Worm (Caenorhabditis elegans) whole organism, late embryonic: ENCODE measurements around the gene cft-1.

ENCODE experiments used
- fkh-10 ChIP-seq: fragments of 150-350 bp; optimal IDR thresholded peaks from 2 replicates; lab custom pipeline; 2014; ENCODE audit warnings: missing biosample characterization, missing genetic modification reagents, missing genetic modification characterization
- sox-2 ChIP-seq: fragments of 200-800 bp; sonication (Bioruptor generic); IDR thresholded peaks from 2 replicates; pipeline ENCODE4 v1.3.6; 2022; ENCODE audit warnings: missing genetic modification reagents, missing genetic modification characterization, missing compliant biosample characterization

DNA sequence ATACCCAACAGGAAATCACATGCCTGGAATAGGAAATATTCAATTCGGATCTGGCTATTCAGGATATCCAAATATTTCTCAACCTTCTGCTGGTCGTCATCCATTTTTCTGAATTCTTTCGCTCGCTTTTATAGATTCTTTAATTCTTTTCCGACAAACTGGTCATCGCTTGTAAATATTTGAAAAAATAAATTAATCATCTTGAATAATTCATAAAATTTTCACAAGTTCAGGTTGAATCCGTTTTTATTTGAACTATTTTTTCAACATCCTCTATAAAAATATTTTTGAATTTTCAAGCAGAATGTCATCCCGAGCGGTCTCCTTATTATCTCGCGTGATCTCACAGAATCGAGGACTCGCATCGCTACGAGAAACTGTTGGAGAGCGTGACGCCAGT is 54.8 kb downstream of the cft-1 start, which contains the start of gene mrpl-48:
- no peak for TF ChIP-seq fkh-10 (GFP tag; lab: Kevin White, UChicago)
- TF ChIP-seq sox-2 (GFP tag; lab: Robert Waterston, UW), result no peak
